Worm (Caenorhabditis elegans): Measurements from ENCODE around the gene gei-3.

DNA sequence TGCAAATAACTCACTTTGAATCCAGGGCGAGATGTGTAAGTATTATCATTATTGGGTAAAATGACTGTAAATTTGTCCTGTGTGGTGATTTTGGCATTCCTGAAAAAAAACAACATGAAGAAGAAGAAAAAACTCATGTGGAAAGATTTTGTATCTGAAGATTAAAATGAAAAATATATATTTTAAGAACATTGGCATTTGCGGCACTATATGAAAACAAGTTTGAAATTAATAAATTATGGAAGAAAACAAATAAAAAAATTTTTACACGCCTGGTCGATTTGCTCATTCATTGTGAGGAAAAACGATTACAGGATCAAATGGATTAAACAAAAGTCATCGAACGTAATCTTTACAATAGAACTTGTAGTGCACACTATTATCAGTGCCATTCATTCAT is 43.7 kb downstream of the gei-3 start, which contains the start of gene ilc-17.1:
- TF ChIP-seq ama-1 (optimal IDR thresholded peaks at IDR 0.05): no peak
- no peak for TF ChIP-seq mep-1 (tag; optimal IDR thresholded peaks at IDR 0.05)
- TF ChIP-seq ceh-82 (tag; optimal IDR thresholded peaks at IDR 0.05): no peak
- TF ChIP-seq nhr-77 (tag; optimal IDR thresholded peaks at IDR 0.05): no peak
- TF ChIP-seq nhr-11 (tag; optimal IDR thresholded peaks at IDR 0.05): no peak
- TF ChIP-seq nhr-28 (tag; optimal IDR thresholded peaks at IDR 0.05): no peak
- TF ChIP-seq fkh-4 (tag; optimal IDR thresholded peaks at IDR 0.05; ENCODE audit: borderline replicate concordance): no peak
- TF ChIP-seq aly-2 (tag; optimal IDR thresholded peaks at IDR 0.05): no peak
- TF ChIP-seq F16B12.6 (tag; optimal IDR thresholded peaks at IDR 0.05): no peak
- no peak for TF ChIP-seq snpc-4 (tag; optimal IDR thresholded peaks at IDR 0.05)
- TF ChIP-seq ceh-63 (GFP tag; optimal IDR thresholded peaks at IDR 0.05): no peak
- no peak for TF ChIP-seq dpl-1 (GFP tag; optimal IDR thresholded peaks at IDR 0.05)
